Fruit fly (Drosophila melanogaster) whole organism, embryonic: Measurements from ENCODE around the gene pHCl-1.
A peak's percentile ranks its signal among the peaks of the same experiment; 100 is the strongest.

Source experiments
- Ada2b ChIP-seq: fragments of 200-800 bp; sonication (Bioruptor generic); IDR thresholded peaks from 2 replicates; pipeline ENCODE4 v1.3.6; 2022; ENCODE audit warnings: missing biosample characterization, missing genetic modification characterization
- CG10267 ChIP-seq: fragments of 200-800 bp; sonication (Bioruptor generic); optimal IDR thresholded peaks from 2 replicates; lab custom pipeline; 2018; ENCODE audit warnings: missing biosample characterization, mild to moderate bottlenecking, missing genetic modification characterization, moderate library complexity
- CG10431 ChIP-seq: fragments of 200-800 bp; sonication (Bioruptor generic); optimal IDR thresholded peaks from 3 replicates; lab custom pipeline; 2018; ENCODE audit warnings: missing biosample characterization, mild to moderate bottlenecking, missing genetic modification characterization
- CG11085 ChIP-seq: fragments of 200-800 bp; sonication (Bioruptor generic); IDR thresholded peaks from 2 replicates; pipeline ENCODE4 v1.3.6; 2022; ENCODE audit warnings: missing biosample characterization, missing genetic modification characterization
- CG11456 ChIP-seq: fragments of 200-800 bp; sonication (Bioruptor generic); IDR thresholded peaks from 3 replicates; pipeline ENCODE4 v1.3.6; 2022; ENCODE audit warnings: missing biosample characterization, missing genetic modification characterization
- CG11504 ChIP-seq: fragments of 200-800 bp; sonication (Bioruptor generic); optimal IDR thresholded peaks from 3 replicates; lab custom pipeline; 2019; ENCODE audit warnings: missing biosample characterization, mild to moderate bottlenecking, missing genetic modification characterization, moderate library complexity
- CG12391 ChIP-seq: fragments of 200-800 bp; sonication (Bioruptor generic); optimal IDR thresholded peaks from 3 replicates; lab custom pipeline; 2018; ENCODE audit warnings: missing biosample characterization, mild to moderate bottlenecking, missing genetic modification characterization, moderate library complexity
- CG14710 ChIP-seq: fragments of 200-800 bp; sonication (Bioruptor generic); optimal IDR thresholded peaks from 3 replicates; lab custom pipeline; 2019; ENCODE audit warnings: missing biosample characterization, mild to moderate bottlenecking, missing genetic modification characterization, moderate library complexity
- CG14860 ChIP-seq: fragments of 200-800 bp; sonication (Bioruptor generic); IDR thresholded peaks from 3 replicates; pipeline ENCODE4 v1.3.6; 2022; ENCODE audit warnings: missing biosample characterization, missing genetic modification characterization; ENCODE audit not compliant: partially characterized antibody
- CG15269 ChIP-seq: fragments of 200-800 bp; sonication (Bioruptor generic); optimal IDR thresholded peaks from 2 replicates; lab custom pipeline; 2018; ENCODE audit warnings: missing biosample characterization, mild to moderate bottlenecking, missing genetic modification characterization, moderate library complexity
- CG15696 ChIP-seq: fragments of 200-800 bp; sonication (Bioruptor generic); optimal IDR thresholded peaks from 2 replicates; lab custom pipeline; 2019; ENCODE audit warnings: missing biosample characterization, mild to moderate bottlenecking, missing genetic modification characterization, moderate library complexity
- CG17359 ChIP-seq: fragments of 200-800 bp; sonication (Bioruptor generic); optimal IDR thresholded peaks from 3 replicates; lab custom pipeline; 2018; ENCODE audit warnings: missing biosample characterization, mild to moderate bottlenecking, missing genetic modification characterization, moderate library complexity
- CG18262 ChIP-seq: fragments of 200-800 bp; optimal IDR thresholded peaks from 3 replicates; lab custom pipeline; 2019; ENCODE audit warnings: missing biosample characterization, mild to moderate bottlenecking, missing genetic modification characterization, moderate library complexity
- CG18599 ChIP-seq: fragments of 200-800 bp; sonication (Bioruptor generic); optimal IDR thresholded peaks from 3 replicates; lab custom pipeline; 2017; ENCODE audit warnings: missing biosample characterization, missing genetic modification characterization, mild to moderate bottlenecking, moderate library complexity, missing genetic modification reagents
- CG2678 ChIP-seq: fragments of 200-800 bp; sonication (Bioruptor generic); optimal IDR thresholded peaks from 3 replicates; lab custom pipeline; 2019; ENCODE audit warnings: missing biosample characterization, mild to moderate bottlenecking, missing genetic modification characterization, moderate library complexity
- CG31441 ChIP-seq: fragments of 200-800 bp; sonication (Bioruptor generic); IDR thresholded peaks from 2 replicates; pipeline ENCODE4 v1.3.6; 2022; ENCODE audit warnings: missing biosample characterization, missing genetic modification characterization
- CG32532 ChIP-seq: fragments of 200-800 bp; sonication (Bioruptor generic); IDR thresholded peaks from 2 replicates; pipeline ENCODE4 v1.3.6; 2022; ENCODE audit warnings: missing biosample characterization, missing genetic modification characterization
- CG34224 ChIP-seq: fragments of 200-800 bp; sonication (Bioruptor generic); IDR thresholded peaks from 3 replicates; pipeline ENCODE4 v1.3.6; 2022; ENCODE audit warnings: missing biosample characterization, missing genetic modification characterization; ENCODE audit not compliant: partially characterized antibody
- CG3847 ChIP-seq: fragments of 200-800 bp; sonication (Bioruptor generic); IDR thresholded peaks from 2 replicates; pipeline ENCODE4 v1.3.6; 2022; ENCODE audit warnings: missing biosample characterization, missing genetic modification characterization
- CG6254 ChIP-seq: fragments of 200-800 bp; sonication (Bioruptor generic); optimal IDR thresholded peaks from 3 replicates; lab custom pipeline; 2017; ENCODE audit warnings: mild to moderate bottlenecking, missing biosample characterization, missing genetic modification reagents, missing genetic modification characterization
- CG8290 ChIP-seq, 3 experiments: fragments of 200-800 bp; sonication (Bioruptor generic); optimal IDR thresholded peaks; 2 replicates each; lab custom pipeline; 2016 to 2019; ENCODE audit warnings: missing biosample characterization in 3 of 3, missing genetic modification characterization in 3 of 3, mild to moderate bottlenecking in 2 of 3, moderate library complexity in 1 of 3
- CG8924 ChIP-seq: fragments of 200-800 bp; optimal IDR thresholded peaks from 3 replicates; lab custom pipeline; 2019; ENCODE audit warnings: missing biosample characterization, mild to moderate bottlenecking, missing genetic modification characterization, moderate library complexity
- CG9727 ChIP-seq: fragments of 200-800 bp; sonication (Bioruptor generic); optimal IDR thresholded peaks from 3 replicates; lab custom pipeline; 2017; ENCODE audit warnings: missing biosample characterization, mild to moderate bottlenecking, missing genetic modification characterization
- Dip2 ChIP-seq: fragments of 200-800 bp; sonication (Bioruptor generic); IDR thresholded peaks from 2 replicates; pipeline ENCODE4 v1.3.6; 2022; ENCODE audit warnings: missing biosample characterization, missing genetic modification characterization
- Dll ChIP-seq: fragments of 200-800 bp; sonication (Bioruptor generic); IDR thresholded peaks from 4 replicates; pipeline ENCODE4 v1.3.6; 2022; ENCODE audit warnings: missing biosample characterization, missing genetic modification characterization; ENCODE audit not compliant: partially characterized antibody
- Doc3 ChIP-seq: fragments of 200-800 bp; sonication (Bioruptor generic); IDR thresholded peaks from 3 replicates; pipeline ENCODE4 v1.3.6; 2022; ENCODE audit warnings: missing biosample characterization, missing genetic modification characterization; ENCODE audit not compliant: partially characterized antibody
- E2f2 ChIP-seq: fragments of 200-800 bp; sonication (Bioruptor generic); IDR thresholded peaks from 2 replicates; pipeline ENCODE4 v1.3.6; 2022; ENCODE audit warnings: missing biosample characterization, missing genetic modification characterization
- H15 ChIP-seq: fragments of 200-800 bp; sonication (Bioruptor generic); IDR thresholded peaks from 3 replicates; pipeline ENCODE4 v1.3.6; 2022; ENCODE audit warnings: missing biosample characterization, missing genetic modification characterization
- HLH3B ChIP-seq: fragments of 200-800 bp; sonication (Bioruptor generic); IDR thresholded peaks from 2 replicates; pipeline ENCODE4 v1.3.6; 2022; ENCODE audit warnings: missing biosample characterization, missing genetic modification characterization
- Max ChIP-seq: fragments of 200-800 bp; sonication (Bioruptor generic); optimal IDR thresholded peaks from 2 replicates; lab custom pipeline; 2016; ENCODE audit warnings: missing biosample characterization, mild to moderate bottlenecking, missing genetic modification characterization
- Mrtf ChIP-seq: fragments of 200-800 bp; sonication (Bioruptor generic); IDR thresholded peaks from 3 replicates; pipeline ENCODE4 v1.3.6; 2022; ENCODE audit warnings: missing biosample characterization, missing genetic modification characterization
- NK7.1 ChIP-seq: fragments of 200-800 bp; sonication (Bioruptor generic); optimal IDR thresholded peaks from 3 replicates; lab custom pipeline; 2016; ENCODE audit warnings: missing biosample characterization, missing genetic modification characterization
- Oli ChIP-seq: fragments of 200-800 bp; sonication (Bioruptor generic); optimal IDR thresholded peaks from 2 replicates; lab custom pipeline; 2018; ENCODE audit warnings: missing biosample characterization, mild to moderate bottlenecking, missing genetic modification characterization, moderate library complexity
- Usf ChIP-seq: fragments of 200-800 bp; sonication (Bioruptor generic); optimal IDR thresholded peaks from 2 replicates; lab custom pipeline; 2017; ENCODE audit warnings: missing genotype, missing biosample characterization, missing genetic modification characterization
- ab ChIP-seq: fragments of 200-800 bp; sonication (Bioruptor generic); optimal IDR thresholded peaks from 2 replicates; lab custom pipeline; 2016; ENCODE audit warnings: missing biosample characterization, missing genetic modification characterization
- abd-A ChIP-seq: fragments of 200-800 bp; sonication (Bioruptor generic); optimal IDR thresholded peaks from 3 replicates; lab custom pipeline; 2019; ENCODE audit warnings: missing biosample characterization, mild to moderate bottlenecking, missing genetic modification characterization, moderate library complexity
- amos ChIP-seq: fragments of 200-800 bp; sonication (Bioruptor generic); IDR thresholded peaks from 2 replicates; pipeline ENCODE4 v1.3.6; 2022; ENCODE audit warnings: missing biosample characterization, missing genetic modification characterization; ENCODE audit not compliant: partially characterized antibody
- aop ChIP-seq: fragments of 200-800 bp; sonication (Bioruptor generic); IDR thresholded peaks from 2 replicates; pipeline ENCODE4 v1.3.6; 2022; ENCODE audit warnings: missing biosample characterization, missing genetic modification characterization
- ase ChIP-seq: fragments of 200-800 bp; sonication (Bioruptor generic); IDR thresholded peaks from 3 replicates; pipeline ENCODE4 v1.3.6; 2022; ENCODE audit warnings: missing biosample characterization, missing genetic modification characterization
- dysf ChIP-seq: fragments of 200-800 bp; sonication (Bioruptor generic); IDR thresholded peaks from 3 replicates; pipeline ENCODE4 v1.3.6; 2022; ENCODE audit warnings: missing biosample characterization, missing genetic modification characterization
- gfzf ChIP-seq: fragments of 200-800 bp; sonication (Bioruptor generic); optimal IDR thresholded peaks from 2 replicates; lab custom pipeline; 2016; ENCODE audit warnings: missing biosample characterization, mild to moderate bottlenecking, missing genetic modification characterization, moderate library complexity
- grn ChIP-seq: fragments of 200-800 bp; sonication (Bioruptor generic); optimal IDR thresholded peaks from 3 replicates; lab custom pipeline; 2017; ENCODE audit warnings: missing biosample characterization, missing genetic modification characterization
- gsb-n ChIP-seq: fragments of 200-800 bp; sonication (Bioruptor generic); optimal IDR thresholded peaks from 3 replicates; lab custom pipeline; 2018; ENCODE audit warnings: missing biosample characterization, mild to moderate bottlenecking, missing genetic modification characterization
- hb ChIP-seq: fragments of 200-800 bp; sonication (Bioruptor generic); IDR thresholded peaks from 3 replicates; pipeline ENCODE4 v1.3.6; 2022; ENCODE audit warnings: missing biosample characterization, missing genetic modification characterization; ENCODE audit not compliant: partially characterized antibody
- jing ChIP-seq: fragments of 200-800 bp; sonication (Bioruptor generic); optimal IDR thresholded peaks from 2 replicates; lab custom pipeline; 2018; ENCODE audit warnings: missing biosample characterization, mild to moderate bottlenecking, missing genetic modification characterization
- maf-S ChIP-seq: fragments of 200-800 bp; sonication (Bioruptor generic); optimal IDR thresholded peaks from 2 replicates; lab custom pipeline; 2016; ENCODE audit warnings: missing biosample characterization, missing genetic modification characterization
- org-1 ChIP-seq: fragments of 200-800 bp; sonication (Bioruptor generic); optimal IDR thresholded peaks from 2 replicates; lab custom pipeline; 2017; ENCODE audit warnings: missing biosample characterization, missing genetic modification characterization
- phol ChIP-seq: fragments of 200-800 bp; sonication (Bioruptor generic); optimal IDR thresholded peaks from 3 replicates; lab custom pipeline; 2018; ENCODE audit warnings: missing biosample characterization, mild to moderate bottlenecking, missing genetic modification characterization, moderate library complexity
- sens-2 ChIP-seq: fragments of 200-800 bp; sonication (Bioruptor generic); IDR thresholded peaks from 2 replicates; pipeline ENCODE4 v1.3.6; 2022; ENCODE audit warnings: missing biosample characterization, missing genetic modification characterization
- vvl ChIP-seq: fragments of 200-800 bp; sonication (Bioruptor generic); IDR thresholded peaks from 2 replicates; pipeline ENCODE4 v1.3.6; 2022; ENCODE audit warnings: missing biosample characterization, missing genetic modification characterization
- wor ChIP-seq: fragments of 200-800 bp; sonication (Bioruptor generic); IDR thresholded peaks from 2 replicates; pipeline ENCODE4 v1.3.6; 2022; ENCODE audit warnings: missing biosample characterization, missing genetic modification characterization

The pHCl-1 gene

DNA sequence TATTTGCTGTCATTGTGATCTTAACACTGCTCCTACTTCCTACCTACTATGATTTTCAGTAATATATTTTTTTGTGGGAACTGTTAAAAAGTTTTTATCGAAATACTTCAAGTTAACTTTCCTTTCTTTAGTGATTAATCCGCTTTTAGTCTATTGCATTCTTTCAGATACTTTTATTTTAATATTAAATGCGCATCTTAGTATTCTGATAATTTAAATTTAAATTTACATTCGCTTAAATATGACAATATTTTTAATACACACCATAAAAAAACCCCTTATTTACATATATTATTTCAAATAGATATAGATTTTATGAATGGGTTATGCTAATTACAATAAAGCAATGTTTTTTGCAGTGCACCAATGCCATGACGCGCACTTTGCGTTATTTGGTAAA is 54.3 kb downstream of the pHCl-1 start (continued):
- TF ChIP-seq sens-2 (GFP tag; lab: Robert Waterston, UW) (no peak), vvl (GFP tag; lab: Robert Waterston, UW) (no peak), phol (peak; percentile 39), CG31441 (peak; percentile 27; the same call in 1 of the 2 replicates), maf-S (no peak), CG3847 (GFP tag; lab: Robert Waterston, UW) (no peak), org-1 (no peak), hb (no peak), gfzf (GFP tag; lab: Kevin White, UChicago) (no peak), grn (GFP tag; lab: Kevin White, UChicago) (no peak), Ada2b (GFP tag; lab: Robert Waterston, UW) (no peak), CG18262 (peak; percentile 63), CG8290 (GFP tag; optimal IDR thresholded peaks at IDR 0.05; lab: Kevin White, UChicago) (no peak), CG8290 (tag; optimal IDR thresholded peaks at IDR 0.05; lab: Kevin White, UChicago) (no peak), gsb-n (tag; lab: Kevin White, UChicago) (no peak), CG32532 (GFP tag; lab: Robert Waterston, UW) (no peak), CG15696 (peak; percentile 31), CG14860 (GFP tag; lab: Robert Waterston, UW) (no peak), CG15269 (no peak), Dip2 (no peak), CG10431 (GFP tag; lab: Kevin White, UChicago) (no peak), CG12391 (tag; lab: Kevin White, UChicago) (peak; percentile 24), Oli (tag; lab: Kevin White, UChicago) (no peak), CG2678 (tag; lab: Kevin White, UChicago) (no peak), CG11085 (GFP tag; lab: Robert Waterston, UW) (no peak), aop (GFP tag; lab: Robert Waterston, UW) (no peak), CG10267 (tag; lab: Kevin White, UChicago) (peak; percentile 22), CG34224 (GFP tag; lab: Robert Waterston, UW) (no peak), CG17359 (tag; lab: Kevin White, UChicago) (no peak), Usf (GFP tag; lab: Kevin White, UChicago) (no peak), CG11504 (tag; lab: Kevin White, UChicago) (peak; percentile 39), CG9727 (GFP tag; lab: Kevin White, UChicago) (peak; percentile 42), Mrtf (no peak), abd-A (tag; lab: Kevin White, UChicago) (no peak), dysf (GFP tag; lab: Robert Waterston, UW) (no peak), E2f2 (GFP tag; lab: Robert Waterston, UW) (no peak), amos (GFP tag; lab: Robert Waterston, UW) (no peak), Doc3 (GFP tag; lab: Robert Waterston, UW) (no peak), jing (no peak), H15 (GFP tag; lab: Robert Waterston, UW) (no peak), CG8924 (tag; lab: Kevin White, UChicago) (peak; percentile 28), CG11456 (GFP tag; lab: Robert Waterston, UW) (no peak), CG18599 (no peak), CG14710 (tag; lab: Kevin White, UChicago) (peak; percentile 35), ab (GFP tag; lab: Kevin White, UChicago) (no peak), Max (GFP tag; lab: Kevin White, UChicago) (no peak), Dll (GFP tag; lab: Robert Waterston, UW) (no peak), wor (GFP tag; lab: Robert Waterston, UW) (no peak), CG6254 (GFP tag; lab: Kevin White, UChicago) (no peak), ase (GFP tag; lab: Robert Waterston, UW) (no peak), NK7.1 (GFP tag; lab: Kevin White, UChicago) (no peak), HLH3B (GFP tag; lab: Robert Waterston, UW) (no peak)
